Worm (Caenorhabditis elegans) whole organism, L4/young adult: Measurements from ENCODE around the gene T10C6.15.

Experiments used
- W03F9.2 ChIP-seq: fragments of 150-350 bp; optimal IDR thresholded peaks from 2 replicates; lab custom pipeline; 2014; ENCODE audit warnings: missing biosample characterization, missing genetic modification characterization
- dao-5 ChIP-seq: sonication (generic microtip); optimal IDR thresholded peaks from 2 replicates; lab custom pipeline; 2016; ENCODE audit warnings: missing genotype, missing genetic modification characterization, moderate library complexity, missing compliant biosample characterization
- him-1 ChIP-seq: sonication (generic microtip); optimal IDR thresholded peaks from 2 replicates; lab custom pipeline; 2016; ENCODE audit warnings: missing genotype, missing genetic modification reagents, missing genetic modification characterization, missing compliant biosample characterization

T10C6.15 gene

DNA sequence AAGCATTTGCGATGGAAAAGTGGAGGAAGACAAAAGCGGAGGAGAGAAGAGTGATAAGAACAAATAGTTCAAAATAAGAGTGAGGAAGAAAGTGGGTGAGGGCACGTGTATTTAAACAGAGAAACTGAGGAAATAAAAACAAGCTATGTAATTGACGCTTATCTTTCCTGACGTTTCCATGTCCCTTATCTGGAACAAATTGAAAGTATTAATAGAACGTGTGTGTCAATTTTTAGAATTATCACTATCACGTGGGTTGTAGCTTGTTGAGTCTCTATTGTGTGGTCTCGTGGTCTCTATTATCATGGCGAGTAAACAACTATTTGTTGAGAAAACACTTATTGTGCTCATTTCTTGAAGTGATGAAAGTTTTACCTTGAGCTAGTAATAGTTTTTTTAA, at the start of gene T10C6.15:
Gene T10C6.15 (minus strand): TSS at position 104 of the 400 bp plus-strand sequence.
- no peak for TF ChIP-seq W03F9.2 (tag; lab: Kevin White, UChicago)
- no peak for TF ChIP-seq dao-5 (tag; lab: Kevin White, UChicago)

DNA sequence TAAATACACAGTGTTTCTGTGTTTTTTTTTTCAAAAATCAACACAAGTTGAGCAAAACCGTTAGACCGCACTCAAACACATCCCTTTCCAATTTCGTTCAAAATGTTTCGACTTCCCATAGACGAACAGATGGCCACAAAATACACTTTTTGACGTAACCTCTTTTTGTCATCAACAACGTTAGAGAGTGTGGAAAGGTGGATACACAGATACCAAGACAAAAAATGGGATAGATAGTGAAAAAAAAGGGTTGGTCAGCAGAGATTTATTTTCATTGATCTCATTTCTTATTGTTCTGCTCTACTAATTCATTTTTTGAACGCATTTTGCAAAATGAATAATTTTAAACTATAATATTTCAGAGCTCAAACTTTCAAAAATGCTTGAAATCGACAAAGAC, 49.1 kb upstream of the T10C6.15 start:
- TF ChIP-seq W03F9.2 (tag; lab: Kevin White, UChicago): no peak
- no peak for TF ChIP-seq dao-5 (tag; lab: Kevin White, UChicago)
- TF ChIP-seq him-1 (tag; lab: Kevin White, UChicago): no peak

DNA sequence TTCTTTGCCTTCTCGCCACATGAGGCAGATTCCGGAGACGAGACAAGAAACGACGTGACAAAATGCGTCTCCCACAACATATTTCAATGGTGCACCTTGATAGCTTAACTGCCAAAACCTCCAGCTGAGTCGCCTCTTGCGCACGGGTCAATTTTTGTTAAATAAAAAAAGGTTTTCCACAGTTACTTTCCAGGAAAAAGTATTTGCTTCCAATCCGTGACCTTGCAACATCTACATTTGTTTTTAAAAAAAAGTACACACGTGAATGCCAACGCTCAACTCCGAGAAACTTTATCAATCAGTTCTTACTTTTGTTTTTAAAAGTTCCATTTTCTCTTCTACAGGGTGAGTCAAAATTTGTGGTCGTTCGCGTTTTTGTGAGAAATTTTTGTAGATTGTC, 48.5 kb upstream of the T10C6.15 start, which contains the start of gene F22B8.7:
Gene F22B8.7 (plus strand): TSS at position 301 of the 400 bp plus-strand sequence.
- TF ChIP-seq him-1 (tag; lab: Kevin White, UChicago): no peak
- no peak for TF ChIP-seq dao-5 (tag; lab: Kevin White, UChicago)
- TF ChIP-seq W03F9.2 (tag; lab: Kevin White, UChicago): no peak

DNA sequence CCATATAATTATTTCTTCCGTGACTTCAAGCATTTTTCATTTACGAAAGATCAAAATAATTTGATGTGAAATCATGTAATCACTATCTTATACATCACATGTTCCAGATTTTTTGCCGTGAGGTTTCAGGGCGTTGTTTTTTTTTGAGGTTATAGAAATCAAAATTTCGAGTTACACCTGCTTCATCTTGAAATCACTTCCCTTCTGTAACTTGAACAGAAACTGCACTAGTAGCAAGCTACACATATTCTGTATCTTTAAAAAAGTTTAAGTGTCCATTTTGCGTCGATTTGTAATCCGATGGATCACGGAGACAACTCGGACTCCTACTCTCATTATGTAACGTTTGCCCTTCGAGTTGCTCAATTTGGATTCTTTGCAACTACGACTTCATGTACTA, 44.9 kb upstream of the T10C6.15 start, which contains the start of gene F22B8.3:
Gene F22B8.3 (plus strand): TSS at position 301 of the 400 bp plus-strand sequence.
- TF ChIP-seq W03F9.2 (tag; lab: Kevin White, UChicago) (no peak), him-1 (tag; lab: Kevin White, UChicago) (no peak)

DNA sequence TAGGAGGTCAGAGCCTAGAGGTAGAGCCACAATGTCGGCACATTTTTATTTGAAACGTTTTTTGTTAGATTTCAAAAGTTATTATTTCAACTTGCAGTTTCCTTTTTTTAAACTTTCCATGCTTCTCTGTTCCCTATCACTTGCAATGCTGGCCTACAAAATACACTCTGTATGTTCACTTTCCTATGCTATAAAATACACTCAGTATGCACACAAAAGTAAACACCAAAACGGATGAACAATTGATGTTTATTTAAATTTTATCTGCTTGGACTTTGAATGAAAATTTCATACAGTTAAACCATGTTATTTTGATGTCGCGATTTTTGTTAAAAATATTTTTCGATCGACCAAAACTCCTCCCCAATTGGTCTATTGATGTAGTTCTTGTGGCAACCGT, 34.9 kb upstream of the T10C6.15 start:
- TF ChIP-seq W03F9.2 (tag; lab: Kevin White, UChicago): no peak
- no peak for TF ChIP-seq him-1 (tag; lab: Kevin White, UChicago)
- TF ChIP-seq dao-5 (tag; lab: Kevin White, UChicago): no peak

DNA sequence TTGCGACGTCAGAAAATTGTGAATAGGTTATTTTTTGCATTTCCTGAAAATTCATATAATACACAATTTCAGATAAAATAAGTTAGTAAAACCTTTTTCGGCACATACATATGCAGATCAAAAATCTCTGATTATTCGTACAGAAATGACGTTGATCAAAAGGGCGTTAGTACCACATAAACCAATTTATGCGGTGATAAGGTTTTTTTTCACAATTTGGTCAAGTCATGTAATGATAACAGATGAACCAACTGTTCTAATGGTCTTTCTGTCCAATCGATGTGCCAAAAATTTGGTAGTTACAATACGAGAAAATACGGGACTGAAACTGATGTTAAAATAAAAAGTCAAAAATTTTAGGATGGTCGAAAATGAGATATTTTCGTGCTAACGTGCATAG, 34.3 kb upstream of the T10C6.15 start:
- TF ChIP-seq W03F9.2 (tag; lab: Kevin White, UChicago) (no peak), him-1 (tag; lab: Kevin White, UChicago) (no peak), dao-5 (tag; lab: Kevin White, UChicago) (no peak)

DNA sequence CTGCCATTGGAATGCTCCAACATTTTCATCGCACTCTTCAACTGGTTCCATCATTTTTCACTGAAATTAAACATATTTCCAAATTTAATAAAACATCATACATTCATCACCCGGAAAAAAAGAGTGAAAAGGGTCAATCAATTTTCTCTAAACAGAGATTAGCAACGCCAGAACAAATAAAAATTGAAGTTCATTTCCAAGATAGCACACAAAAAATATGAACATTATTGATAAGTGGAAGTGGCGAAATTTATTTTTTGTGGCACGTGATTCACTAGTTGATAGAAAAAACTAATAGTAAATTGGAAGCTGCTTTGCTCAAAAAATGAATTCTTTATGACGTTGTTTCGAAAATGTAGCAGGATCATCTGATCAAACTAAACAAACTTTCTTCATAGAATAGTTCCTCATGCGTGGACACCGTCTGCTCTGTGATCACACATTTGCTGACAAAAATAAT, 29.5 kb upstream of the T10C6.15 start, which contains the start of the genes F14H3.12 and srj-29:
Gene F14H3.12 (minus strand): TSS at position 74 of the 460 bp plus-strand sequence.
Gene srj-29 (plus strand): TSS at position 410 of the 460 bp plus-strand sequence.
- no peak for TF ChIP-seq W03F9.2 (tag; lab: Kevin White, UChicago)
- TF ChIP-seq him-1 (tag; lab: Kevin White, UChicago): no peak
- no peak for TF ChIP-seq dao-5 (tag; lab: Kevin White, UChicago)

DNA sequence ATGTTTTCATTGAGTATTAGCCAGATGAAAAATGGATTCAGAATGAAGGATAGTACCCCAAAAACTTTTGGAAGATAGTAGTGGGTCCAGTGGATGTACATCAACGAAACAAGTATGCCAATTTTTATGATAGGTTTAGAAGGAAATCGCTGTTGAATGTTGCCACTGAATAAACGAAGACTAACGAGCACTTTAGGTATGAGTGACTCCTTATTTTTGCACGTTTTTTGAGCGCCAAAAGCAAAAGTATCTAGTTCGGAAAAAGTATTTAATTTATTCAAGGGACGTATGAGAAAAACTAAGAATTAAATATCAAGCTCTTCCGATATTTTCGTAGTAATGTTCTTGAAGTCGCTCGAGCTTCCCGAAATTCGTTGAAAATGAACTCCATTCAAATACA, 28.1 kb upstream of the T10C6.15 start, which contains the start of gene srj-10:
Gene srj-10 (minus strand): TSS at position 101 of the 400 bp plus-strand sequence.
- no peak for TF ChIP-seq W03F9.2 (tag; lab: Kevin White, UChicago)
- no peak for TF ChIP-seq dao-5 (tag; lab: Kevin White, UChicago)

DNA sequence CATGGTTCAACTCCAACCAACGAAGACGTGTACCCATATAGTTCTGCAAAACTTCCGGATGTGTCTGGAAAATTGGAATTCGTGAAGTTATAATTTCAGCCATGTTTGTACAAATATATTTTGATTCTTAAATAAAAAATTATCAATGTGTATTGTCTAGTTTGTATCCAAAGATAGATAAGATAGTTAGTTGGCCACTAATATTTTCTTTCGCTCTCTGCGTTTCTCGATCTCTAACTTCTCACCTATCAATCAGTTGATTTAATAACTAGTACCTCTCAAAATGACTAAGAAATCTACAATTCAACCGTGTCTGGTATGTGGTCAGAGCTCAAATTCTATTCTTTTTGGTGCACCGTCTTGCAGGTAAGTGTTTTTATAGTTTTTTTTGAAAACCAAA, 25.4 kb upstream of the T10C6.15 start, which contains the start of gene nhr-176:
Gene nhr-176 (plus strand): TSS at position 159 of the 400 bp plus-strand sequence.
- TF ChIP-seq dao-5 (tag; lab: Kevin White, UChicago) (no peak), him-1 (tag; lab: Kevin White, UChicago) (no peak), W03F9.2 (tag; lab: Kevin White, UChicago) (no peak)

DNA sequence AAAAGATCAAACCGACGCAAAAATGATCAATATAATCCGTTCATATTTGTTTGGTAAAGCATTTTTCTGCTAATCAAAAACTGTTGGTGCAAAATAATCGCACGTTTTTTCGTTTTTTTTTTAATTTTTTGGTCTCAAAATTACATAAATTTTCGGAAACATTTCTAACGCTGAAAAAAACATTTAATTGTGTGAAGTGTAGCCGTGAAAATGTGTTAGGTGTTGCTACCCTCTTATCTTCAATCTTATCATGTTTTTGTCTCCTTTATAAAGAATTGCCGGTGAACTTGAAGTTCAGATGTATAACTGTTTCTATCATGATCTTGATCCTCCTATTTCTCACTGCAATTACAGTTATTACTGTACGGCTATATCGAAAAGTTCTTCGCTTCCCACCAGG, 23.2 kb upstream of the T10C6.15 start, which contains the start of gene cyp-35D1:
Gene cyp-35D1 (plus strand): TSS at position 301 of the 400 bp plus-strand sequence.
- TF ChIP-seq dao-5 (tag; lab: Kevin White, UChicago): no peak
- TF ChIP-seq him-1 (tag; lab: Kevin White, UChicago): no peak
- TF ChIP-seq W03F9.2 (tag; lab: Kevin White, UChicago): no peak

DNA sequence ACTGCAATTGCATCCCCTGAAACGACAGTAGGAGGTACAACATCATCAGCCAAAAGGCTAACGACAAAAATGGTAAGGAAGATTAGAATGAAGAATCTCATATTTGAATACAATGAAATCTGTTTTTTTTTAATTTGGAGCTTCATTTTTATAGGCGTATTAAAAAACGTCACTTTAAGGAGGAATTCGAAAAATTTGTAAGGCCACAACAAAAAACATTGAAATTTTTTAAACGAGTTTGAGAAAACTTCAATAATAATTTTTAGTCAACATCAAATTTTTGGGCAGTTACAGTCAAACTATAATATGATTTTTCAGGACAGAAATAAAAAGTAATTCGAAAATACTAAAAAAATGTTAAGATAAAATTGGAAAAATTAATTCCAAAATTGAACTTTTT, 17.0 kb upstream of the T10C6.15 start, which contains the start of gene F14H3.14:
Gene F14H3.14 (minus strand): TSS at position 101 of the 400 bp plus-strand sequence.
- no peak for TF ChIP-seq him-1 (tag; lab: Kevin White, UChicago)
- no peak for TF ChIP-seq dao-5 (tag; lab: Kevin White, UChicago)
- no peak for TF ChIP-seq W03F9.2 (tag; lab: Kevin White, UChicago)

DNA sequence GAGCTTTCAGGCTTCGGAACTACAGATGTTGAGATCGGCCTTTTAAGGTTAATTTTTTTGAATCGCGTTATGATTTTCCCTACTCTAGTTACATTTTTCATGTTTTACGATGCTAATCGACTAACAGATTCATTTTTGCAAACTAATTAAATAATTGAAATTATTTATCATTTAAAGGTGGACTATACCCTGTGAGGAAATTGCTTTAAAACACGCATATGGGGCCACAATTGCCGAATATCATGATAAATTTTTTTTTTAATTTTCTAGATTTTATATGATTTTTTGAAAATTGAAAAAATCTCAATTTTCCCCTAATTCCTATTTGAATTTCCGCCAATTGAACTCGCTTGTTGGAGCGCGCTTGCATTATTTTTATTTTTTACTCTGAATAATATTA, 16.3 kb upstream of the T10C6.15 start, which contains the start of gene fbxa-100:
Gene fbxa-100 (minus strand): TSS at position 101 of the 400 bp plus-strand sequence.
- TF ChIP-seq dao-5 (tag; lab: Kevin White, UChicago): no peak
- TF ChIP-seq W03F9.2 (tag; lab: Kevin White, UChicago): no peak
- no peak for TF ChIP-seq him-1 (tag; lab: Kevin White, UChicago)

DNA sequence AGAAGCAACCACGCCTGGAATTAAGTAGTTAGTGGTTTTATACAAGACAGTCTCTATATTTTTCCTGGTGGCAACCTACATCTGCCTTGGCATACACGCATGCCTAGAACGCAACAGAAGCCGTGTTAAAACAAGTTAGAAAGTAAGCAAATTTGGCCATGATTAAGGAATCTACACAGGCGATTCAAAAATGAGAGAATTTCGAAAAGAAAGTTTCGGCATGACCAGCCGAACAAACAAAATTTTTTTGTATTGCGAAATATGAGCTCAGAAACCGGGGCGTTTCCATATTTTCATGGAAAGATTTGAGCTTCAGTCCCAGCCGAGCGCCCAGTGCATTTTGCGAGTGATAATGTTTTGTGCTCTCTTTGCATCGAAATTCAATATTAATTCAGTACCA, 14.4 kb upstream of the T10C6.15 start, which contains the start of gene F14H3.15:
Gene F14H3.15 (minus strand): TSS at position 101 of the 400 bp plus-strand sequence.
- TF ChIP-seq dao-5 (tag; lab: Kevin White, UChicago) (no peak), him-1 (tag; lab: Kevin White, UChicago) (no peak)

DNA sequence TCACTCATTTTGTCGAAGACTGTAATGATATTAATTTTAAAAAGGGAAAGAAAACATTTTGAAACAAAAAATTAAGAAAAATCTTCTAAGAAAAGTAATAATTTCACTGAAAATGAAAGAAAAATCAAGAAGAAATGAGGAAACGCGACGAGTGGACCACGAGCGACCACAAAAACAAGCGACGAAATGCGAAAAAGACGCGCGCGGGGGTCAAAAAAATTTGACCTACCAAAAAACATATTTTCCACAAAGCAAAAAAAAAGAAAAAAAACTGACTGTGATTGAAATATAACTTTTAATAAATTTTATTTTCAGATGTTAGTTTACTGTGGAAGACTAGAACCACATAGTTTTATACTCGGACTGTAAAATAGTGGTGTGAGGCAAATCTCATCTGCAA, 13.1 kb upstream of the T10C6.15 start, which contains the start of gene F14H3.6:
Gene F14H3.6 (minus strand): TSS at position 22 of the 400 bp plus-strand sequence.
- TF ChIP-seq him-1 (tag; lab: Kevin White, UChicago) (no peak), W03F9.2 (tag; lab: Kevin White, UChicago) (no peak), dao-5 (tag; lab: Kevin White, UChicago) (no peak)
